Fruit fly (Drosophila melanogaster) whole organism, wandering third instar larva: ENCODE results near the gene sphe.

Experiments used
- CG32264 ChIP-seq: fragments of 200-800 bp; sonication (Bioruptor generic); optimal IDR thresholded peaks from 2 replicates; lab custom pipeline; 2016; ENCODE audit warnings: missing biosample characterization, missing genetic modification characterization
- CG9705 ChIP-seq: fragments of 200-800 bp; sonication (Bioruptor generic); optimal IDR thresholded peaks from 2 replicates; lab custom pipeline; 2018; ENCODE audit warnings: missing biosample characterization, mild to moderate bottlenecking, missing genetic modification characterization
- CrebA ChIP-seq: fragments of 200-800 bp; sonication (Bioruptor generic); optimal IDR thresholded peaks from 2 replicates; lab custom pipeline; 2016; ENCODE audit warnings: missing biosample characterization, mild to moderate bottlenecking, missing genetic modification characterization, borderline replicate concordance
- Dfd ChIP-seq: fragments of >200 bp; optimal IDR thresholded peaks from 2 replicates; lab custom pipeline; 2017; ENCODE audit warnings: missing biosample characterization, missing genetic modification characterization
- Dif ChIP-seq: fragments of 200-275, 200-300 bp; sonication (Bioruptor generic); optimal IDR thresholded peaks from 2 replicates; lab custom pipeline; 2018; ENCODE audit warnings: missing biosample characterization, missing genetic modification characterization; ENCODE audit not compliant: partially characterized antibody
- GATAd ChIP-seq: sonication (Bioruptor generic); optimal IDR thresholded peaks from 2 replicates; lab custom pipeline; 2016; ENCODE audit warnings: missing biosample characterization, missing genetic modification characterization
- HLH106 ChIP-seq: fragments of 200-800 bp; optimal IDR thresholded peaks from 3 replicates; lab custom pipeline; 2019; ENCODE audit warnings: missing biosample characterization, mild to moderate bottlenecking, missing genetic modification characterization, moderate library complexity
- Hnf4 ChIP-seq: fragments of 200-800 bp; sonication (Bioruptor generic); optimal IDR thresholded peaks from 2 replicates; lab custom pipeline; 2016; ENCODE audit warnings: missing biosample characterization, mild to moderate bottlenecking, missing genetic modification characterization
- Hr78 ChIP-seq: fragments of >200 bp; optimal IDR thresholded peaks from 2 replicates; lab custom pipeline; 2017; ENCODE audit warnings: missing biosample characterization, missing genetic modification characterization
- Hr83 ChIP-seq: fragments of 200-300 bp; sonication (Bioruptor generic); optimal IDR thresholded peaks from 2 replicates; lab custom pipeline; 2016; ENCODE audit warnings: missing biosample characterization, mild to moderate bottlenecking, missing genetic modification characterization, moderate library complexity; ENCODE audit not compliant: poor library complexity, severe bottlenecking
- Jra ChIP-seq: sonication (Bioruptor generic); optimal IDR thresholded peaks from 2 replicates; lab custom pipeline; 2016; ENCODE audit warnings: missing biosample characterization, missing genetic modification characterization
- Myc ChIP-seq: fragments of >200 bp; optimal IDR thresholded peaks from 2 replicates; lab custom pipeline; 2017
- N ChIP-seq: fragments of >200 bp; optimal IDR thresholded peaks from 2 replicates; lab custom pipeline; 2018; ENCODE audit warnings: missing biosample characterization, missing external identifiers, missing genetic modification characterization
- OdsH ChIP-seq: fragments of 200-800 bp; sonication (Bioruptor generic); optimal IDR thresholded peaks from 2 replicates; lab custom pipeline; 2016; ENCODE audit warnings: missing biosample characterization, mild to moderate bottlenecking, missing genetic modification characterization
- Sp1 ChIP-seq: fragments of 200-800 bp; sonication (Bioruptor generic); optimal IDR thresholded peaks from 3 replicates; lab custom pipeline; 2019; ENCODE audit warnings: missing biosample characterization, mild to moderate bottlenecking, missing genetic modification characterization, moderate library complexity
- Vsx2 ChIP-seq: fragments of 200-300, 225-300 bp; sonication (Bioruptor generic); optimal IDR thresholded peaks from 2 replicates; lab custom pipeline; 2018; ENCODE audit warnings: missing biosample characterization, missing genetic modification characterization; ENCODE audit not compliant: partially characterized antibody
- br ChIP-seq: fragments of 200-800 bp; sonication (Bioruptor generic); optimal IDR thresholded peaks from 2 replicates; lab custom pipeline; 2016; ENCODE audit warnings: missing biosample characterization, missing genetic modification characterization
- brk ChIP-seq: fragments of 200-800 bp; sonication (Bioruptor generic); optimal IDR thresholded peaks from 2 replicates; lab custom pipeline; 2016; ENCODE audit warnings: missing biosample characterization, mild to moderate bottlenecking, missing genetic modification characterization
- dl ChIP-seq, 2 experiments: fragments of 175-275, 200-275 bp in 1 of 2; fragments of 200-275 bp in 1 of 2; sonication (Bioruptor generic); optimal IDR thresholded peaks; lab custom pipeline; 2018; ENCODE audit warnings: mild to moderate bottlenecking in 2 of 2, missing biosample characterization in 2 of 2, missing genetic modification characterization in 2 of 2, moderate library complexity in 2 of 2; ENCODE audit not compliant: partially characterized antibody in 2 of 2, insufficient read depth in 1 of 2
- dmrt93B ChIP-seq: fragments of 200-800 bp; sonication (Bioruptor generic); optimal IDR thresholded peaks from 2 replicates; lab custom pipeline; 2018; ENCODE audit warnings: missing biosample characterization, mild to moderate bottlenecking, missing genetic modification characterization
- dsf ChIP-seq: sonication (Bioruptor generic); optimal IDR thresholded peaks from 2 replicates; lab custom pipeline; 2016; ENCODE audit warnings: missing biosample characterization, missing genetic modification characterization, borderline replicate concordance
- ey ChIP-seq: fragments of 200-800 bp; sonication (Bioruptor generic); optimal IDR thresholded peaks from 2 replicates; lab custom pipeline; 2016; ENCODE audit warnings: missing biosample characterization, missing genetic modification characterization
- foxo ChIP-seq, 2 experiments: fragments of 200-800 bp; sonication (Bioruptor generic); optimal IDR thresholded peaks; 2 replicates in 1 of 2; 3 replicates in 1 of 2; lab custom pipeline; 2016 to 2017; ENCODE audit warnings: missing biosample characterization in 2 of 2, missing genetic modification characterization in 2 of 2
- fru ChIP-seq: fragments of 200-800 bp; sonication (Bioruptor generic); optimal IDR thresholded peaks from 3 replicates; lab custom pipeline; 2016; ENCODE audit warnings: missing biosample characterization, mild to moderate bottlenecking, missing genetic modification characterization
- h ChIP-seq: fragments of 200-800 bp; sonication (Bioruptor generic); optimal IDR thresholded peaks from 3 replicates; lab custom pipeline; 2016; ENCODE audit warnings: missing biosample characterization, mild to moderate bottlenecking, missing genetic modification characterization
- jim ChIP-seq: fragments of 175-275, 200-325 bp; sonication (Bioruptor generic); optimal IDR thresholded peaks from 2 replicates; lab custom pipeline; 2016; ENCODE audit warnings: missing biosample characterization, mild to moderate bottlenecking, missing genetic modification characterization
- lola ChIP-seq: fragments of >200 bp; optimal IDR thresholded peaks from 2 replicates; lab custom pipeline; 2017; ENCODE audit warnings: missing biosample characterization, missing genetic modification characterization
- pan ChIP-seq: fragments of >200 bp; optimal IDR thresholded peaks from 2 replicates; lab custom pipeline; 2017
- psq ChIP-seq: fragments of 200-800 bp; sonication (Bioruptor generic); optimal IDR thresholded peaks from 3 replicates; lab custom pipeline; 2017; ENCODE audit warnings: missing biosample characterization, mild to moderate bottlenecking, missing genetic modification characterization, moderate library complexity
- sage ChIP-seq: fragments of 200-800 bp; sonication (Bioruptor generic); optimal IDR thresholded peaks from 2 replicates; lab custom pipeline; 2016; ENCODE audit warnings: missing biosample characterization, mild to moderate bottlenecking, missing genetic modification characterization
- sv ChIP-seq: fragments of 200-800 bp; sonication (Bioruptor generic); optimal IDR thresholded peaks from 3 replicates; lab custom pipeline; 2016; ENCODE audit warnings: missing biosample characterization, missing genetic modification characterization
- tai ChIP-seq: sonication (Bioruptor generic); optimal IDR thresholded peaks from 2 replicates; lab custom pipeline; 2016; ENCODE audit warnings: missing biosample characterization, missing genetic modification characterization
- usp ChIP-seq: fragments of >200 bp; optimal IDR thresholded peaks from 2 replicates; lab custom pipeline; 2017; ENCODE audit warnings: missing biosample characterization, missing genetic modification characterization
- woc ChIP-seq: sonication (Bioruptor generic); optimal IDR thresholded peaks from 2 replicates; lab custom pipeline; 2016; ENCODE audit warnings: missing biosample characterization, mild to moderate bottlenecking, missing genetic modification characterization

Gene sphe

DNA sequence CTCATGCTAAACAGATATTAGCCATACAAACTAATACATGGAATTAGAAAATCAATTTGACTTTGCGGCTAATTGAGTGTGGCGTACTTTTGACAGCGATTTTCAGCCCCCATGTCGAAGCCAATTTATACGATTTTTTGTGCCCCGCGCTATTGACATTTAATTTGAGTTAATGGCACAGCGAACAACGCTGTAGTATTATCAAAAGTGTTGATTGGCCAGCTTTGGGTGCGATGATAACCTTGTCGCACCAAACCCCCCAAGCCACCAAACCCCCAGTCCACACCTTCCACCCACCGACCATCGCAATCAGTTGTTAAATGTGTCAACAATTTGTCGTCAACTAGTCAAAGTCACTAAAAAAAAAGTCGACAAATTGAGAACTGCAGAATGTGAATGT is 47.6 kb upstream of the sphe start:
- TF ChIP-seq dl (GFP tag; optimal IDR thresholded peaks at IDR 0.05; lab: Kevin White, UChicago; ENCODE audit: insufficient read depth in 1 of 2, partially characterized antibody in 2 of 2): no peak
- no peak for TF ChIP-seq woc (GFP tag; lab: Kevin White, UChicago)
- TF ChIP-seq Hr78 (GFP tag; lab: Kevin White, UChicago): no peak
- no peak for TF ChIP-seq sv (GFP tag; lab: Kevin White, UChicago)
- no peak for TF ChIP-seq Myc (lab: Kevin White, UChicago)
- no peak for TF ChIP-seq Jra
- TF ChIP-seq CrebA (GFP tag; lab: Kevin White, UChicago): no peak
- TF ChIP-seq N: no peak
- TF ChIP-seq h: no peak
- no peak for TF ChIP-seq ey (GFP tag; lab: Kevin White, UChicago)
- no peak for TF ChIP-seq OdsH (GFP tag; lab: Kevin White, UChicago)
- no peak for TF ChIP-seq Hr83 (GFP tag; lab: Kevin White, UChicago)
- no peak for TF ChIP-seq Dif (GFP tag; lab: Kevin White, UChicago)
- no peak for TF ChIP-seq HLH106

- TF ChIP-seq GATAd (GFP tag; lab: Kevin White, UChicago) (no peak), jim (GFP tag; lab: Kevin White, UChicago) (no peak), Hr83 (GFP tag; lab: Kevin White, UChicago) (no peak), CG32264 (GFP tag; lab: Kevin White, UChicago) (no peak), Vsx2 (GFP tag; lab: Kevin White, UChicago) (no peak), CG9705 (no peak), CrebA (GFP tag; lab: Kevin White, UChicago) (no peak), Dfd (GFP tag; lab: Kevin White, UChicago) (no peak), N (no peak), fru (GFP tag; lab: Kevin White, UChicago) (no peak), tai (GFP tag; lab: Kevin White, UChicago) (no peak), dmrt93B (GFP tag; lab: Kevin White, UChicago) (no peak), dsf (GFP tag; lab: Kevin White, UChicago) (no peak), Hr78 (GFP tag; lab: Kevin White, UChicago) (no peak), sv (GFP tag; lab: Kevin White, UChicago) (no peak), brk (no peak)
These were observed 45.7 kb upstream of the sphe start for dm6 chrX:16747467-16747866.

dm6 chrX:16746824-16747223 is 45.1 kb upstream of the sphe start:
- TF ChIP-seq Dfd (GFP tag; lab: Kevin White, UChicago): no peak
- no peak for TF ChIP-seq woc (GFP tag; lab: Kevin White, UChicago)
- no peak for TF ChIP-seq Hr78 (GFP tag; lab: Kevin White, UChicago)
- TF ChIP-seq psq: no peak
- no peak for TF ChIP-seq br (GFP tag; lab: Kevin White, UChicago)
- no peak for TF ChIP-seq CrebA (GFP tag; lab: Kevin White, UChicago)
- no peak for TF ChIP-seq foxo (GFP tag; optimal IDR thresholded peaks at IDR 0.05; lab: Kevin White, UChicago)
- TF ChIP-seq sage: no peak
- no peak for TF ChIP-seq sv (GFP tag; lab: Kevin White, UChicago)
- TF ChIP-seq, all 38 proteins: peak for 0

DNA sequence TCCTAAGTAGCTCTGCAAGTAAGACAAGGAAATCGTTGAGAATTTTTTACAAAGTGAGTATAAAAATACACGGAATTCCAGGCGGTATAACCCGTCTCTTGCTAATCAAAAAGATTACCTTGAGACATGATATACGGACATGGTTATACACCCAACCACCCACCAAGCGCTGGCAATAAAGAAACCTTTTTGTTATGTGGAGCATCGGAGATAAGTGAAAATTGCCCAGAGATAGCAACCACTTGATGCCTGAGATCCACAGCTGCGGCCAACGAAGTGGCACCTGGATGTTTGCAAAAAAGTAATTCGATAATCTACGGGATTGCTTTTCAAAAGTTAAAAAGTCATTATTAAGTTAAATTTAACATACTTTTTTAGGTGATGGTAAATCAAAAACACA is 44.2 kb upstream of the sphe start:
- TF ChIP-seq Sp1 (GFP tag; lab: Kevin White, UChicago) (no peak), lola (no peak), pan (no peak), foxo (GFP tag; optimal IDR thresholded peaks at IDR 0.05; lab: Kevin White, UChicago) (no peak), Hnf4 (no peak), sv (GFP tag; lab: Kevin White, UChicago) (no peak), sage (no peak), woc (GFP tag; lab: Kevin White, UChicago) (no peak)

DNA sequence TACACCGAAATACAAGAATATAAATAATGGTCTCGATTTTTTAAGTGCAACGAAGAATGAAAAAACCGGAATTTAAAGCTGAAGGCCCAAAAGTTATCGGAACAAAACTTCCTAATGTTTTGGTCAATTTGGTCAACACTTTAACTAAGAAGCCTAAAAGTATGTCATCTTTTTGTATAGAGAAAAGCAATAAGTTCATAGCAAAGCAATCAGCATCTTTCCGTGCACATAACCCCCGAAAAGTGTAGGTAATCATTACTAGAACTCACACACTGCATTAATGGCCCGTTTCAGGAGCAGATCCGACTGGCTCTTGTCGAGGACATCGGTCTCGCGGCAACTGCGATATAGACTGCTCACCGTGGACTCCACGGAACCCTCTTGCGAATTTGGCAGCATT is 42.6 kb upstream of the sphe start:
- TF ChIP-seq Dif (GFP tag; lab: Kevin White, UChicago): peak; percentile 54
- TF ChIP-seq usp: no peak
- peak; percentile 20 for TF ChIP-seq Myc (lab: Kevin White, UChicago)
- TF ChIP-seq Vsx2 (GFP tag; lab: Kevin White, UChicago): peak; percentile 26
